Worm (Caenorhabditis elegans) whole organism, L4 larva: ENCODE results near the gene C39D10.5.
A peak's percentile ranks its signal among the peaks of the same experiment; 100 is the strongest.

Experiments used
- D1046.2 ChIP-seq: fragments of 200-800 bp; sonication (Bioruptor generic); IDR thresholded peaks from 2 replicates; pipeline ENCODE4 v1.3.6; 2022; ENCODE audit warnings: missing genetic modification characterization, missing compliant biosample characterization
- F10B5.3 ChIP-seq: sonication (generic microtip); optimal IDR thresholded peaks from 2 replicates; lab custom pipeline; 2016; ENCODE audit warnings: mild to moderate bottlenecking, missing genetic modification characterization, missing compliant biosample characterization
- F26F4.8 ChIP-seq: fragments of 200-800 bp; sonication (Bioruptor generic); conservative IDR thresholded peaks from 2 replicates; pipeline ENCODE4 v1.3.6; 2022; ENCODE audit warnings: missing genetic modification characterization, missing compliant biosample characterization
- F37D6.2 ChIP-seq: sonication (generic microtip); optimal IDR thresholded peaks from 2 replicates; lab custom pipeline; 2016; ENCODE audit warnings: mild to moderate bottlenecking, missing genetic modification characterization, missing compliant biosample characterization
- F44E2.7 ChIP-seq: fragments of 200-800 bp; sonication (Bioruptor generic); IDR thresholded peaks from 2 replicates; pipeline ENCODE4 v2.1.2; 2022; ENCODE audit warnings: missing genetic modification characterization, missing compliant biosample characterization
- Y48G9A.11 ChIP-seq: fragments of 200-800 bp; sonication (Bioruptor generic); IDR thresholded peaks from 2 replicates; pipeline ENCODE4 v1.3.6; 2022; ENCODE audit warnings: missing genetic modification reagents, missing genetic modification characterization, missing compliant biosample characterization
- ZK337.2 ChIP-seq: fragments of 200-800 bp; sonication (Bioruptor generic); IDR thresholded peaks from 2 replicates; pipeline ENCODE4 v1.3.6; 2022; ENCODE audit warnings: missing genetic modification reagents, missing genetic modification characterization, missing compliant biosample characterization
- ZK546.5 ChIP-seq, 2 experiments: sonication (generic microtip); optimal IDR thresholded peaks; 2 replicates each; lab custom pipeline; 2017; ENCODE audit warnings: missing biosample characterization in 2 of 2, missing genetic modification characterization in 2 of 2
- aha-1 ChIP-seq: fragments of 150-350 bp; peaks from one replicate; lab custom pipeline; 2014; ENCODE audit warnings: missing biosample characterization, missing genetic modification characterization
- ceh-32 ChIP-seq: sonication (generic microtip); optimal IDR thresholded peaks from 2 replicates; lab custom pipeline; 2016; ENCODE audit warnings: mild to moderate bottlenecking, missing genetic modification characterization, missing compliant biosample characterization; ENCODE audit not compliant: poor library complexity
- ces-1 ChIP-seq: fragments of 150-350 bp; sonication (generic microtip); optimal IDR thresholded peaks from 4 replicates; lab custom pipeline; 2014; ENCODE audit warnings: missing biosample characterization, missing genetic modification reagents, missing genetic modification characterization
- cey-2 ChIP-seq: sonication (generic microtip); optimal IDR thresholded peaks from 3 replicates; lab custom pipeline; 2017; ENCODE audit warnings: missing genetic modification characterization, mild to moderate bottlenecking, missing compliant biosample characterization, antibody characterized with exemption, borderline replicate concordance; ENCODE audit not compliant: insufficient read depth
- ctbp-1 ChIP-seq: fragments of 200-800 bp; sonication (Bioruptor generic); IDR thresholded peaks from 2 replicates; pipeline ENCODE4 v1.3.6; 2022; ENCODE audit warnings: missing genetic modification reagents, missing genetic modification characterization, missing compliant biosample characterization
- daf-12 ChIP-seq: fragments of 150-350 bp; optimal IDR thresholded peaks from 2 replicates; lab custom pipeline; 2014; ENCODE audit warnings: missing biosample characterization, missing genetic modification reagents, missing genetic modification characterization
- daf-16 ChIP-seq, 3 experiments: sonication (generic microtip); optimal IDR thresholded peaks; 2 replicates each; lab custom pipeline; 2016 to 2017; ENCODE audit warnings: missing genetic modification characterization in 3 of 3, missing genetic modification reagents in 3 of 3, mild to moderate bottlenecking in 2 of 3, missing compliant biosample characterization in 2 of 3, missing biosample characterization in 1 of 3, moderate library complexity in 1 of 3
- daf-19 ChIP-seq: fragments of 200-800 bp; sonication (Bioruptor generic); conservative IDR thresholded peaks from 2 replicates; pipeline ENCODE4 v1.3.6; 2022; ENCODE audit warnings: missing genetic modification characterization, missing compliant biosample characterization
- daf-8 ChIP-seq: fragments of 200-800 bp; sonication (Bioruptor generic); IDR thresholded peaks from 2 replicates; pipeline ENCODE4 v1.3.6; 2022; ENCODE audit warnings: missing genetic modification characterization, missing compliant biosample characterization
- dmd-8 ChIP-seq: fragments of 200-800 bp; sonication (Bioruptor generic); IDR thresholded peaks from 2 replicates; pipeline ENCODE4 v1.3.6; 2022; ENCODE audit warnings: missing genetic modification characterization, missing compliant biosample characterization
- dpl-1 ChIP-seq: fragments of 150-350 bp; optimal IDR thresholded peaks from 2 replicates; lab custom pipeline; 2014; ENCODE audit warnings: missing biosample characterization, missing genetic modification reagents, missing genetic modification characterization
- fkh-10 ChIP-seq: fragments of 150-350 bp; optimal IDR thresholded peaks from 2 replicates; lab custom pipeline; 2014; ENCODE audit warnings: missing biosample characterization, missing genetic modification reagents, missing genetic modification characterization
- hlh-11 ChIP-seq: fragments of 200-800 bp; sonication (Bioruptor generic); optimal IDR thresholded peaks from 2 replicates; lab custom pipeline; 2018; ENCODE audit warnings: mild to moderate bottlenecking, missing genetic modification characterization, missing compliant biosample characterization
- hmg-1.1 ChIP-seq: fragments of 200-800 bp; sonication (Bioruptor generic); IDR thresholded peaks from 2 replicates; pipeline ENCODE4 v1.3.6; 2022; ENCODE audit warnings: missing genetic modification reagents, missing genetic modification characterization, missing compliant biosample characterization
- lim-7 ChIP-seq: fragments of 200-800 bp; sonication (Bioruptor generic); IDR thresholded peaks from 2 replicates; pipeline ENCODE4 v1.3.6; 2022; ENCODE audit warnings: missing genetic modification characterization, missing compliant biosample characterization
- lin-13 ChIP-seq: fragments of 150-350 bp; optimal IDR thresholded peaks from 2 replicates; lab custom pipeline; 2014; ENCODE audit warnings: missing biosample characterization, missing genetic modification reagents, missing genetic modification characterization
- lin-15B ChIP-seq: fragments of 150-350 bp; sonication (generic microtip); optimal IDR thresholded peaks from 3 replicates; lab custom pipeline; 2014; ENCODE audit warnings: missing biosample characterization, missing genetic modification characterization
- lin-38 ChIP-seq: fragments of 200-800 bp; sonication (Bioruptor generic); IDR thresholded peaks from 2 replicates; pipeline ENCODE4 v1.3.6; 2022; ENCODE audit warnings: missing genetic modification reagents, missing genetic modification characterization, missing compliant biosample characterization
- lin-39 ChIP-seq: fragments of 150-350 bp; optimal IDR thresholded peaks from 2 replicates; lab custom pipeline; 2014; ENCODE audit warnings: missing biosample characterization, missing genetic modification reagents, missing genetic modification characterization
- mep-1 ChIP-seq: fragments of 150-350 bp; sonication (generic microtip); optimal IDR thresholded peaks from 3 replicates; lab custom pipeline; 2014; ENCODE audit warnings: missing biosample characterization, missing genetic modification characterization
- mxl-2 ChIP-seq: fragments of 200-800 bp; sonication (Bioruptor generic); conservative IDR thresholded peaks from 2 replicates; pipeline ENCODE4 v1.3.6; 2022; ENCODE audit warnings: missing genetic modification reagents, missing genetic modification characterization, missing compliant biosample characterization
- nhr-237 ChIP-seq: sonication (generic microtip); optimal IDR thresholded peaks from 2 replicates; lab custom pipeline; 2017; ENCODE audit warnings: missing biosample characterization, missing genetic modification characterization
- nhr-76 ChIP-seq: fragments of 150-350 bp; optimal IDR thresholded peaks from 2 replicates; lab custom pipeline; 2014; ENCODE audit warnings: missing biosample characterization, missing genetic modification characterization
- sdz-12 ChIP-seq: fragments of 200-800 bp; sonication (Bioruptor generic); optimal IDR thresholded peaks from 2 replicates; lab custom pipeline; 2018; ENCODE audit warnings: mild to moderate bottlenecking, missing genetic modification characterization, missing compliant biosample characterization
- snpc-1.2 ChIP-seq: fragments of 200-800 bp; sonication (Bioruptor generic); IDR thresholded peaks from 2 replicates; pipeline ENCODE4 v1.3.6; 2022; ENCODE audit warnings: missing genetic modification reagents, missing genetic modification characterization, missing compliant biosample characterization
- spr-1 ChIP-seq: sonication (generic microtip); optimal IDR thresholded peaks from 2 replicates; lab custom pipeline; 2016; ENCODE audit warnings: mild to moderate bottlenecking, missing genetic modification characterization, missing compliant biosample characterization
- spr-3 ChIP-seq: fragments of 200-800 bp; sonication (Bioruptor generic); optimal IDR thresholded peaks from 2 replicates; lab custom pipeline; 2018; ENCODE audit warnings: mild to moderate bottlenecking, missing genetic modification characterization, missing compliant biosample characterization
- tag-97 ChIP-seq: fragments of 200-800 bp; sonication (Bioruptor generic); IDR thresholded peaks from 2 replicates; pipeline ENCODE4 v1.3.6; 2022; ENCODE audit warnings: missing genetic modification characterization, missing compliant biosample characterization
- unc-62 ChIP-seq, 3 experiments: fragments of 150-350 bp in 1 of 3; sonication (generic microtip); optimal IDR thresholded peaks in 2 of 3; peaks in 1 of 3; 1 replicate in 1 of 3; 2 replicates in 2 of 3; lab custom pipeline; 2014 to 2017; ENCODE audit warnings: missing biosample characterization in 3 of 3, missing genetic modification characterization in 3 of 3, missing genetic modification reagents in 3 of 3, missing genotype in 1 of 3
- zag-1 ChIP-seq: fragments of 150-350 bp; optimal IDR thresholded peaks from 2 replicates; lab custom pipeline; 2014; ENCODE audit warnings: missing biosample characterization, missing genetic modification characterization
- ztf-7 ChIP-seq: fragments of 150-350 bp; optimal IDR thresholded peaks from 2 replicates; lab custom pipeline; 2014; ENCODE audit warnings: missing biosample characterization, missing genetic modification characterization

C39D10.5 gene

ce11 chrX:7892296-7892695 is at the start of gene C39D10.5:
C39D10.5 (minus strand) TSS chrX:7892396.
- no peak for TF ChIP-seq ceh-32 (tag; lab: Kevin White, UChicago)

- TF ChIP-seq daf-19 = no peak
- no peak for TF ChIP-seq lin-15B (tag; lab: Kevin White, UChicago)
- no peak for TF ChIP-seq lin-38 (GFP tag; lab: Robert Waterston, UW)
- TF ChIP-seq D1046.2 = no peak
- TF ChIP-seq lin-39 (tag; lab: Kevin White, UChicago) = no peak
- no peak for TF ChIP-seq F10B5.3 (tag; lab: Kevin White, UChicago)
Measured at ce11 chrX:7932453-7932852, 40.3 kb upstream of the C39D10.5 start.

ce11 chrX:7930450-7930849 is 38.3 kb upstream of the C39D10.5 start, which contains the start of gene zig-3:
zig-3 (plus strand) TSS chrX:7930750.
- TF ChIP-seq ces-1 (no peak), ztf-7 (tag; lab: Kevin White, UChicago) (no peak), nhr-76 (tag; lab: Kevin White, UChicago) (no peak), ceh-32 (tag; lab: Kevin White, UChicago) (no peak), Y48G9A.11 (GFP tag; lab: Robert Waterston, UW) (no peak), ZK337.2 (GFP tag; lab: Robert Waterston, UW) (no peak), F26F4.8 (no peak), nhr-237 (tag; lab: Kevin White, UChicago) (no peak), hmg-1.1 (no peak), ctbp-1 (GFP tag; lab: Robert Waterston, UW) (no peak)

- TF ChIP-seq snpc-1.2 (GFP tag; lab: Robert Waterston, UW) (no peak), aha-1 (tag; lab: Kevin White, UChicago) (peak; percentile 32)
Measured at ce11 chrX:7925134-7925533, 32.9 kb upstream of the C39D10.5 start, which contains the start of gene zig-4. zig-4 (plus strand) TSS chrX:7925434.

ce11 chrX:7921130-7921529 is 28.9 kb upstream of the C39D10.5 start:
- no peak for TF ChIP-seq ZK546.5 (tag; optimal IDR thresholded peaks at IDR 0.05; lab: Kevin White, UChicago)
- TF ChIP-seq lin-13 (GFP tag; lab: Kevin White, UChicago) = no peak
- TF ChIP-seq lin-39 (tag; lab: Kevin White, UChicago) = no peak
- no peak for TF ChIP-seq ces-1
- TF ChIP-seq cey-2 (tag; lab: Kevin White, UChicago) = no peak
- TF ChIP-seq sdz-12 (GFP tag; lab: Kevin White, UChicago) = no peak
- TF ChIP-seq dpl-1 (GFP tag; lab: Kevin White, UChicago) = no peak
- no peak for TF ChIP-seq hlh-11
- no peak for TF ChIP-seq unc-62 (GFP tag; optimal IDR thresholded peaks at IDR 0.05 in 1 of 2; lab: Kevin White, UChicago)
- no peak for TF ChIP-seq unc-62 (tag; optimal IDR thresholded peaks at IDR 0.05; lab: Kevin White, UChicago)
- TF ChIP-seq lin-15B (tag; lab: Kevin White, UChicago) = no peak
- no peak for TF ChIP-seq lim-7 (GFP tag; lab: Robert Waterston, UW)
- no peak for TF ChIP-seq daf-16 (GFP tag; optimal IDR thresholded peaks at IDR 0.05; lab: Kevin White, UChicago)
- TF ChIP-seq daf-16 (tag; optimal IDR thresholded peaks at IDR 0.05; lab: Kevin White, UChicago) = no peak
- TF ChIP-seq spr-1 (tag; lab: Kevin White, UChicago) = no peak
- no peak for TF ChIP-seq ctbp-1 (GFP tag; lab: Robert Waterston, UW)
- TF ChIP-seq zag-1 (tag; lab: Kevin White, UChicago) = no peak
- no peak for TF ChIP-seq F10B5.3 (tag; lab: Kevin White, UChicago)

ce11 chrX:7916076-7916475 is 23.9 kb upstream of the C39D10.5 start:
- TF ChIP-seq nhr-237 (tag; lab: Kevin White, UChicago) = no peak
- TF ChIP-seq ctbp-1 (GFP tag; lab: Robert Waterston, UW) = no peak
- TF ChIP-seq tag-97 (GFP tag; lab: Robert Waterston, UW) = no peak
- no peak for TF ChIP-seq spr-3 (GFP tag; lab: Kevin White, UChicago)
- TF ChIP-seq F10B5.3 (tag; lab: Kevin White, UChicago) = no peak
- no peak for TF ChIP-seq daf-8 (GFP tag; lab: Robert Waterston, UW)
- no peak for TF ChIP-seq dmd-8
- TF ChIP-seq fkh-10 (GFP tag; lab: Kevin White, UChicago) = no peak
- no peak for TF ChIP-seq daf-12 (tag; lab: Kevin White, UChicago)
- TF ChIP-seq daf-16 (GFP tag; optimal IDR thresholded peaks at IDR 0.05; lab: Kevin White, UChicago) = no peak
- TF ChIP-seq daf-16 (tag; optimal IDR thresholded peaks at IDR 0.05; lab: Kevin White, UChicago) = no peak
- TF ChIP-seq F44E2.7 = no peak
- TF ChIP-seq ces-1 = no peak
- no peak for TF ChIP-seq mep-1
- no peak for TF ChIP-seq F37D6.2
- TF ChIP-seq lin-13 (GFP tag; lab: Kevin White, UChicago) = no peak
- no peak for TF ChIP-seq mxl-2
- no peak for TF ChIP-seq ceh-32 (tag; lab: Kevin White, UChicago)
